Fruit fly (Drosophila melanogaster) whole organism, embryonic: ENCODE results near the gene CG42540.

ENCODE experiments used
- BEAF-32 ChIP-seq: fragments of 200-800 bp; sonication (Bioruptor generic); optimal IDR thresholded peaks from 3 replicates; lab custom pipeline; 2017; ENCODE audit warnings: missing biosample characterization, missing genetic modification characterization, mild to moderate bottlenecking, moderate library complexity, missing genetic modification reagents
- C15 ChIP-seq: fragments of 200-800 bp; sonication (Bioruptor generic); IDR thresholded peaks from 3 replicates; pipeline ENCODE4 v1.3.6; 2022; ENCODE audit warnings: missing biosample characterization, missing genetic modification characterization
- CG11456 ChIP-seq: fragments of 200-800 bp; sonication (Bioruptor generic); IDR thresholded peaks from 3 replicates; pipeline ENCODE4 v1.3.6; 2022; ENCODE audit warnings: missing biosample characterization, missing genetic modification characterization
- CG1603 ChIP-seq: fragments of 200-800 bp; sonication (Bioruptor generic); optimal IDR thresholded peaks from 2 replicates; lab custom pipeline; 2019; ENCODE audit warnings: missing biosample characterization, mild to moderate bottlenecking, missing genetic modification characterization, moderate library complexity
- CG18011 ChIP-seq: fragments of 200-800 bp; sonication (Bioruptor generic); optimal IDR thresholded peaks from 2 replicates; lab custom pipeline; 2017; ENCODE audit warnings: missing biosample characterization, missing genetic modification characterization, mild to moderate bottlenecking, moderate library complexity, missing genotype
- CG1832 ChIP-seq: fragments of 200-800 bp; sonication (Bioruptor generic); optimal IDR thresholded peaks from 2 replicates; lab custom pipeline; 2017; ENCODE audit warnings: missing biosample characterization, mild to moderate bottlenecking, missing genetic modification characterization, inconsistent platforms
- CG30020 ChIP-seq: fragments of 200-800 bp; optimal IDR thresholded peaks from 2 replicates; lab custom pipeline; 2019; ENCODE audit warnings: missing biosample characterization, mild to moderate bottlenecking, missing genetic modification characterization, moderate library complexity
- CG30431 ChIP-seq: fragments of 200-800 bp; sonication (Bioruptor generic); optimal IDR thresholded peaks from 2 replicates; lab custom pipeline; 2017; ENCODE audit warnings: missing biosample characterization, missing genetic modification characterization
- CG32532 ChIP-seq: fragments of 200-800 bp; sonication (Bioruptor generic); IDR thresholded peaks from 2 replicates; pipeline ENCODE4 v1.3.6; 2022; ENCODE audit warnings: missing biosample characterization, missing genetic modification characterization
- CG34422 ChIP-seq: fragments of 200-800 bp; sonication (Bioruptor generic); IDR thresholded peaks from 3 replicates; pipeline ENCODE4 v1.3.6; 2022; ENCODE audit warnings: missing biosample characterization, missing genetic modification characterization
- CG42726 ChIP-seq: fragments of 200-800 bp; sonication (Bioruptor generic); IDR thresholded peaks from 2 replicates; pipeline ENCODE4 v1.3.6; 2022; ENCODE audit warnings: missing biosample characterization, missing genetic modification characterization; ENCODE audit not compliant: partially characterized antibody
- CG4707 ChIP-seq: fragments of 200-800 bp; sonication (Bioruptor generic); optimal IDR thresholded peaks from 2 replicates; lab custom pipeline; 2018; ENCODE audit warnings: missing biosample characterization, mild to moderate bottlenecking, missing genetic modification characterization, moderate library complexity
- CG8388 ChIP-seq: fragments of 200-800 bp; sonication (Bioruptor generic); optimal IDR thresholded peaks from 2 replicates; lab custom pipeline; 2019; ENCODE audit warnings: missing biosample characterization, mild to moderate bottlenecking, missing genetic modification characterization, moderate library complexity
- CTCF ChIP-seq: fragments of 200-800 bp; sonication (Bioruptor generic); optimal IDR thresholded peaks from 2 replicates; lab custom pipeline; 2017; ENCODE audit warnings: missing biosample characterization, mild to moderate bottlenecking, missing genetic modification characterization, moderate library complexity
- Deaf1 ChIP-seq: fragments of 200-800 bp; optimal IDR thresholded peaks from 3 replicates; lab custom pipeline; 2019; ENCODE audit warnings: missing biosample characterization, mild to moderate bottlenecking, missing genetic modification characterization, moderate library complexity
- Dip3 ChIP-seq: fragments of 200-800 bp; sonication (Bioruptor generic); optimal IDR thresholded peaks from 3 replicates; lab custom pipeline; 2016; ENCODE audit warnings: missing biosample characterization, missing genetic modification characterization
- GATAe ChIP-seq: fragments of 200-800 bp; sonication (Bioruptor generic); conservative IDR thresholded peaks from 2 replicates; pipeline ENCODE4 v1.3.6; 2022; ENCODE audit warnings: missing biosample characterization, missing genetic modification characterization
- Gug ChIP-seq: fragments of 200-800 bp; sonication (Bioruptor generic); IDR thresholded peaks from 4 replicates; pipeline ENCODE4 v1.3.6; 2022; ENCODE audit warnings: missing biosample characterization, missing genetic modification characterization
- HLH54F ChIP-seq: fragments of 200-800 bp; sonication (Bioruptor generic); optimal IDR thresholded peaks from 3 replicates; lab custom pipeline; 2016; ENCODE audit warnings: missing biosample characterization, missing genetic modification characterization
- MESR4 ChIP-seq: fragments of 200-800 bp; sonication (Bioruptor generic); optimal IDR thresholded peaks from 2 replicates; lab custom pipeline; 2018; ENCODE audit warnings: missing biosample characterization, mild to moderate bottlenecking, missing genetic modification characterization, moderate library complexity
- Med ChIP-seq: fragments of 200-800 bp; sonication (Bioruptor generic); peaks from one replicate; lab custom pipeline; 2016; ENCODE audit warnings: missing biosample characterization, missing genetic modification characterization, mild to moderate bottlenecking, inconsistent platforms, moderate library complexity
- NC2β ChIP-seq: fragments of 200-800 bp; sonication (Bioruptor generic); optimal IDR thresholded peaks from 2 replicates; lab custom pipeline; 2016; ENCODE audit warnings: missing biosample characterization, missing genetic modification characterization
- NFAT ChIP-seq: fragments of 200-800 bp; sonication (Bioruptor generic); IDR thresholded peaks from 2 replicates; pipeline ENCODE4 v1.3.6; 2022; ENCODE audit warnings: missing biosample characterization, missing genetic modification characterization
- Sry-β ChIP-seq: fragments of 200-800 bp; sonication (Bioruptor generic); optimal IDR thresholded peaks from 2 replicates; lab custom pipeline; 2018; ENCODE audit warnings: missing biosample characterization, mild to moderate bottlenecking, missing genetic modification characterization, moderate library complexity
- Sry-δ ChIP-seq: fragments of 200-800 bp; sonication (Bioruptor generic); optimal IDR thresholded peaks from 2 replicates; lab custom pipeline; 2016; ENCODE audit warnings: missing biosample characterization, missing genetic modification characterization
- Trl ChIP-seq, 3 experiments: fragments of >200 bp in 2 of 3; fragments of 200-800 bp in 1 of 3; sonication (Bioruptor generic) in 1 of 3; optimal IDR thresholded peaks; 2 replicates in 1 of 3; 3 replicates in 2 of 3; lab custom pipeline; 2016 to 2017; ENCODE audit warnings: missing biosample characterization in 1 of 3, missing genetic modification characterization in 1 of 3
- Vsx1 ChIP-seq: fragments of 200-800 bp; sonication (Bioruptor generic); optimal IDR thresholded peaks from 2 replicates; lab custom pipeline; 2017; ENCODE audit warnings: missing biosample characterization, mild to moderate bottlenecking, missing genetic modification characterization, missing genetic modification reagents
- YL-1 ChIP-seq: fragments of 200-800 bp; sonication (Bioruptor generic); optimal IDR thresholded peaks from 3 replicates; lab custom pipeline; 2017; ENCODE audit warnings: missing biosample characterization, mild to moderate bottlenecking, missing genetic modification characterization
- abd-A ChIP-seq: fragments of 200-800 bp; sonication (Bioruptor generic); optimal IDR thresholded peaks from 3 replicates; lab custom pipeline; 2019; ENCODE audit warnings: missing biosample characterization, mild to moderate bottlenecking, missing genetic modification characterization, moderate library complexity
- amos ChIP-seq: fragments of 200-800 bp; sonication (Bioruptor generic); IDR thresholded peaks from 2 replicates; pipeline ENCODE4 v1.3.6; 2022; ENCODE audit warnings: missing biosample characterization, missing genetic modification characterization; ENCODE audit not compliant: partially characterized antibody
- btn ChIP-seq: fragments of 200-800 bp; sonication (Bioruptor generic); optimal IDR thresholded peaks from 2 replicates; lab custom pipeline; 2016; ENCODE audit warnings: missing biosample characterization, missing genetic modification characterization
- chinmo ChIP-seq: fragments of 200-800 bp; sonication (Bioruptor generic); IDR thresholded peaks from 4 replicates; pipeline ENCODE4 v1.3.6; 2022; ENCODE audit warnings: missing biosample characterization, missing genetic modification characterization; ENCODE audit not compliant: partially characterized antibody
- crol ChIP-seq: fragments of 200-800 bp; sonication (Bioruptor generic); IDR thresholded peaks from 2 replicates; pipeline ENCODE4 v1.3.6; 2022; ENCODE audit warnings: missing biosample characterization, missing genetic modification characterization
- cwo ChIP-seq: fragments of 200-800 bp; sonication (Bioruptor generic); optimal IDR thresholded peaks from 3 replicates; lab custom pipeline; 2017; ENCODE audit warnings: missing biosample characterization, missing genetic modification characterization, mild to moderate bottlenecking, moderate library complexity, missing genetic modification reagents
- ewg ChIP-seq: fragments of 200-800 bp; sonication (Bioruptor generic); optimal IDR thresholded peaks from 3 replicates; lab custom pipeline; 2017; ENCODE audit warnings: mild to moderate bottlenecking, missing biosample characterization, missing genetic modification reagents, missing genetic modification characterization
- fd64A ChIP-seq: fragments of 200-800 bp; sonication (Bioruptor generic); optimal IDR thresholded peaks from 3 replicates; lab custom pipeline; 2018; ENCODE audit warnings: missing biosample characterization, mild to moderate bottlenecking, missing genetic modification characterization
- ind ChIP-seq: fragments of 200-800 bp; sonication (Bioruptor generic); optimal IDR thresholded peaks from 3 replicates; lab custom pipeline; 2016; ENCODE audit warnings: missing biosample characterization, missing genetic modification characterization
- ken ChIP-seq: fragments of 200-800 bp; sonication (Bioruptor generic); IDR thresholded peaks from 3 replicates; pipeline ENCODE4 v1.3.6; 2022; ENCODE audit warnings: missing biosample characterization, missing genetic modification characterization
- mam ChIP-seq: fragments of 200-800 bp; sonication (Bioruptor generic); optimal IDR thresholded peaks from 3 replicates; lab custom pipeline; 2016; ENCODE audit warnings: missing biosample characterization, missing genetic modification characterization
- sd ChIP-seq: fragments of 200-800 bp; sonication (Bioruptor generic); optimal IDR thresholded peaks from 3 replicates; lab custom pipeline; 2018; ENCODE audit warnings: missing biosample characterization, mild to moderate bottlenecking, missing genetic modification characterization, moderate library complexity
- sens ChIP-seq: fragments of 200-800 bp; sonication (Bioruptor generic); peaks from one replicate; lab custom pipeline; 2016; ENCODE audit warnings: missing biosample characterization, missing genetic modification characterization
- sens-2 ChIP-seq: fragments of 200-800 bp; sonication (Bioruptor generic); IDR thresholded peaks from 2 replicates; pipeline ENCODE4 v1.3.6; 2022; ENCODE audit warnings: missing biosample characterization, missing genetic modification characterization
- sim ChIP-seq: fragments of 200-800 bp; sonication (Bioruptor generic); IDR thresholded peaks from 2 replicates; pipeline ENCODE4 v1.3.6; 2022; ENCODE audit warnings: missing biosample characterization, missing genetic modification characterization
- slou ChIP-seq: fragments of 200-800 bp; sonication (Bioruptor generic); optimal IDR thresholded peaks from 3 replicates; lab custom pipeline; 2016; ENCODE audit warnings: missing biosample characterization, missing genetic modification characterization
- sug ChIP-seq: fragments of 200-800 bp; optimal IDR thresholded peaks from 2 replicates; lab custom pipeline; 2019; ENCODE audit warnings: missing biosample characterization, mild to moderate bottlenecking, missing genetic modification characterization, moderate library complexity
- unc-4 ChIP-seq: fragments of 200-800 bp; sonication (Bioruptor generic); IDR thresholded peaks from 2 replicates; pipeline ENCODE4 v1.3.6; 2022; ENCODE audit warnings: missing biosample characterization, missing genetic modification characterization; ENCODE audit not compliant: partially characterized antibody
- wdn ChIP-seq: fragments of 200-800 bp; sonication (Bioruptor generic); IDR thresholded peaks from 2 replicates; pipeline ENCODE4 v1.3.6; 2022; ENCODE audit warnings: missing biosample characterization, missing genetic modification characterization
- zf30C ChIP-seq: fragments of 200-800 bp; sonication (Bioruptor generic); optimal IDR thresholded peaks from 3 replicates; lab custom pipeline; 2018; ENCODE audit warnings: missing biosample characterization, mild to moderate bottlenecking, missing genetic modification characterization
- zfh2 ChIP-seq: fragments of 200-800 bp; sonication (Bioruptor generic); optimal IDR thresholded peaks from 2 replicates; lab custom pipeline; 2016; ENCODE audit warnings: missing biosample characterization, missing genetic modification characterization

The CG42540 gene

DNA sequence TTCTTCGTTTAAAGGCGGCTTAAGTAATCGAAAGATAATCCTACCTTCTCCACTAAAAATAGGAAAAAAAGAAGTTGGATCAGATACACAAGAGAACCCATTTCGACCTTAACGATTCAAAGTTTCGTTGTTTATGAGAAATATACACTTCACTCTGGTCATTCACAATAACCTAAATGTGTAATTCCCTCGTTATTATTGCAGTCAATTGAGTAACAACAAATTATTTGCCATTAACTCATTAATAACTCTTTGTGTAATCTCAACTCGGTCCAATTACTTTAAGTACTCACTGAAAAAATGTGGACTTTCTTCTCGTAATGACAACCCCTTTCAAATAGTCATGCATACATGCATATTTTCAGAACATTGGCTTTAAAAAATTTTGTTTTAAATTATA, 751 bp upstream of the CG42540 start, which contains the start of gene CG33777:
CG33777 (minus strand) TSS at position 101 of the 400 bp plus-strand sequence.
- TF ChIP-seq sens (no peak), Dip3 (GFP tag; lab: Kevin White, UChicago) (no peak), GATAe (no peak), MESR4 (GFP tag; lab: Kevin White, UChicago) (no peak), fd64A (GFP tag; lab: Kevin White, UChicago) (no peak), CG30020 (tag; lab: Kevin White, UChicago) (no peak), Gug (GFP tag; lab: Robert Waterston, UW) (no peak), sens-2 (GFP tag; lab: Robert Waterston, UW) (no peak), Sry-β (GFP tag; lab: Kevin White, UChicago) (no peak), unc-4 (no peak), CG42726 (GFP tag; lab: Robert Waterston, UW) (no peak), BEAF-32 (GFP tag; lab: Kevin White, UChicago) (no peak), ind (GFP tag; lab: Kevin White, UChicago) (no peak), NFAT (no peak), cwo (GFP tag; lab: Kevin White, UChicago) (no peak), wdn (GFP tag; lab: Robert Waterston, UW) (no peak)
- TF ChIP-seq, all 482 proteins: peak for 0

DNA sequence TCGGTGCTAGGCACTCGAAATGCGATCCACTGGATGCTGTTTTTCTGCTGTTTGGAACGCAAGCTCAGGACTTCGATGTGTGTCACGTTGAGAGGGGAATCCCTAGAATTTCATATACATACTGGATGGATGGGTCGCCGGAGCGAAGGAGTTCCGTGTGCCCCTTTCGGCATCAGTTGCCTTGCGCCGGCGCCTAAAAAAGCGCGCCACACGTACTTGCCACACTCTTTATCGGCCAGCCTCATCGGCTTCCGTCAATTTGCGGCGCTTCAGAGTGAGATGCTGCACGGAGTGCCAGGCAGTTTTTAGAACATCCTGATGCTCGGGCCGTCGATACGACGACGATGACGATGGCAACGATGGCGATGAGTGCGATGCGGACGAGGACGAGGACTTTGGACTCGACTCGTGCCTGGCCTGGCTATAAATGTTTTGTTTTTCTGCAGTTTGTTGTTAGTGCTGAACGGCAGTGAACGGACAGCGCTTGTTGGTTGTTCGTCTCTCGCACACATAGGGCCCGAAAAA, 1.0 kb downstream of the CG42540 start:
- no peak for TF ChIP-seq sim (GFP tag; lab: Robert Waterston, UW)
- no peak for TF ChIP-seq zf30C (GFP tag; lab: Kevin White, UChicago)
- TF ChIP-seq C15 (GFP tag; lab: Robert Waterston, UW) = no peak
- no peak for TF ChIP-seq CG11456 (GFP tag; lab: Robert Waterston, UW)
- peak; percentile 30 for TF ChIP-seq ewg (GFP tag; lab: Kevin White, UChicago)
- no peak for TF ChIP-seq btn (GFP tag; lab: Kevin White, UChicago)
- peak; percentile 14; the same call in 1 of the 2 replicates for TF ChIP-seq amos (GFP tag; lab: Robert Waterston, UW)
- TF ChIP-seq CG32532 (GFP tag; lab: Robert Waterston, UW) = no peak
- TF ChIP-seq CG4707 (GFP tag; lab: Kevin White, UChicago) = no peak
- TF ChIP-seq Med (GFP tag; lab: Kevin White, UChicago) = peak; percentile 33
- TF ChIP-seq abd-A (tag; lab: Kevin White, UChicago) = peak; percentile 36
- no peak for TF ChIP-seq sug (tag; lab: Kevin White, UChicago)
- TF ChIP-seq CG34422 (GFP tag; lab: Robert Waterston, UW) = no peak
- peak; percentile 94 for TF ChIP-seq Deaf1 (tag; lab: Kevin White, UChicago)
- TF ChIP-seq slou (GFP tag; lab: Kevin White, UChicago) = no peak
- no peak for TF ChIP-seq Sry-δ (GFP tag; lab: Kevin White, UChicago)
- TF ChIP-seq NC2β (GFP tag; lab: Kevin White, UChicago) = no peak
- TF ChIP-seq YL-1 = no peak
- no peak for TF ChIP-seq CG30431
- no peak for TF ChIP-seq CG1603 (tag; lab: Kevin White, UChicago)

dm6 chr3L:4574439-4574838, 18.6 kb downstream of the CG42540 start:
- TF ChIP-seq chinmo (GFP tag; lab: Robert Waterston, UW) (0 out of 4 replicates have a peak, but pooled peaks have one; percentile 25), ken (no peak), CG18011 (GFP tag; lab: Kevin White, UChicago) (no peak), CTCF (GFP tag; lab: Kevin White, UChicago) (no peak), crol (GFP tag; lab: Robert Waterston, UW) (peak; percentile 51), Trl (optimal IDR thresholded peaks at IDR 0.05; lab: Kevin White, UChicago) (peak in 1 of 2 experiments; percentile 21), Trl (GFP tag; optimal IDR thresholded peaks at IDR 0.05; lab: Kevin White, UChicago) (no peak), mam (GFP tag; lab: Kevin White, UChicago) (no peak), CG8388 (no peak), Vsx1 (GFP tag; lab: Kevin White, UChicago) (no peak), ewg (GFP tag; lab: Kevin White, UChicago) (peak; percentile 38), sd (tag; lab: Kevin White, UChicago) (no peak), HLH54F (GFP tag; lab: Kevin White, UChicago) (no peak), zfh2 (GFP tag; lab: Kevin White, UChicago) (no peak), CG1832 (GFP tag; lab: Kevin White, UChicago) (peak; percentile 43)
